Comparison of ENCODE assay signal across 1 fruit fly cellular context in genomic region chr3L:13246278-13247069, dm6.
TF ChIP-seq lines count a peak whose summit lies in the region.

No protein-coding gene starts in this region.

TF ChIP-seq in whole organism, prepupa, 60 proteins besides CTCF, POLR2A, EP300 and RAD21 (continued from another document):
- TF ChIP-seq svp (GFP tag; lab: Kevin White, UChicago) = no peak
- no peak for TF ChIP-seq CG10669 (GFP tag; optimal IDR thresholded peaks at IDR 0.05; lab: Kevin White, UChicago)
- TF ChIP-seq net (GFP tag; optimal IDR thresholded peaks at IDR 0.05; lab: Kevin White, UChicago) = no peak
- TF ChIP-seq cyc (GFP tag; optimal IDR thresholded peaks at IDR 0.05; lab: Kevin White, UChicago) = no peak
- no peak for TF ChIP-seq CG11902 (GFP tag; optimal IDR thresholded peaks at IDR 0.05; lab: Kevin White, UChicago)
- TF ChIP-seq Sox15 (GFP tag; optimal IDR thresholded peaks at IDR 0.05; lab: Kevin White, UChicago) = no peak
- TF ChIP-seq Met (GFP tag; optimal IDR thresholded peaks at IDR 0.05; lab: Kevin White, UChicago) = no peak
- no peak for TF ChIP-seq Gug (GFP tag; IDR thresholded peaks at IDR 0.05; lab: Robert Waterston, UW)
- TF ChIP-seq eg (GFP tag; IDR thresholded peaks at IDR 0.05; lab: Robert Waterston, UW) = 0 out of 3 replicates have a peak, but pooled peaks have one; percentile 27
- TF ChIP-seq ss (GFP tag; optimal IDR thresholded peaks at IDR 0.05; lab: Kevin White, UChicago) = peak in 1 of 2 experiments; percentile 2
- no peak for TF ChIP-seq CG3032 (tag; optimal IDR thresholded peaks at IDR 0.05; lab: Kevin White, UChicago)
- TF ChIP-seq CG32006 (GFP tag; optimal IDR thresholded peaks at IDR 0.05; lab: Kevin White, UChicago) = peak; percentile 40
- no peak for TF ChIP-seq Smox (GFP tag; optimal IDR thresholded peaks at IDR 0.05; lab: Kevin White, UChicago)
